Worm (Caenorhabditis elegans) whole organism, L4/young adult: Measurements from ENCODE around the gene ZK1248.4.

Experiments used
- W03F9.2 ChIP-seq: fragments of 150-350 bp; optimal IDR thresholded peaks from 2 replicates; lab custom pipeline; 2014; ENCODE audit warnings: missing biosample characterization, missing genetic modification characterization
- dao-5 ChIP-seq: sonication (generic microtip); optimal IDR thresholded peaks from 2 replicates; lab custom pipeline; 2016; ENCODE audit warnings: missing genotype, missing genetic modification characterization, moderate library complexity, missing compliant biosample characterization
- him-1 ChIP-seq: sonication (generic microtip); optimal IDR thresholded peaks from 2 replicates; lab custom pipeline; 2016; ENCODE audit warnings: missing genotype, missing genetic modification reagents, missing genetic modification characterization, missing compliant biosample characterization

Gene ZK1248.4

DNA sequence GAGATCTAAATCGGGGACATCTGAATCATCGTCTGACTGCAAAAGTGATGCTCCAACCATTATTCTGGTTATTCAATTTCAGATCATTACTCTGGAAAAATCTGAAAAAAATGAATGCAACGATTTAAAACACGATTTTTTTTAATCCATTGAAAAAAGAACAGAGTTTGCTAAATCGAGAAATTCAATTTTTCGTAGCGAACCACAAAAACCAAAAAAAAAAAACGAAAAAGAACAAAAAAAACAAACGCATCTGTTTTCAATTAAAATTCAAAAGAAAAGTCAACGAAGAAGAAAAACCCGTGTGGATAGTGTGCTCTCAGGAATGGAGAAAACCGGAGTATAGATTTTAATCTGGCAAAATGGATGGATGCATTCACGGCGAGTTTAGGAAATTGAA, 39.9 kb downstream of the ZK1248.4 start, which contains the start of gene F55C12.4:
Gene F55C12.4 (minus strand): TSS at position 101 of the 400 bp plus-strand sequence.
- no peak for TF ChIP-seq W03F9.2
- TF ChIP-seq him-1 (tag; lab: Kevin White, UChicago) = no peak
- no peak for TF ChIP-seq dao-5 (tag; lab: Kevin White, UChicago)

DNA sequence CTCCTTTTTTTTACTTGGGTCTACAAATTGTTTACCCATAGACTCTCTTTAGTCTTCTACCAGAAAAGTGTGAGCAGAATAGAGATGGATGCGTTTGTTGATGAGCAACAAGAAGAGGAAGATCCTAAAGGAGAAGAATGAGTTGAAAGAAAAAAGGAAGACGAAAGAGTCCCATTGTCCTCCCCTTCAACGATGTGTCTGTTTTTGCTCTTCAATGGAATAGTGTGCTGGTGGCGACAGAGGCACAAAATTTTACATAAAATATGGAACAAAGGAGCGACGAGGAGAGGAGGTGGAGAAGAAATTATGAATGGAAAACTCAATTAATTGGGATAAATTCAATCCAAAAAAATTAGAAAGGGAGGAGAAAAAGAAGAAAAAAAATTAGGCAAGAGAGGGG, 42.2 kb downstream of the ZK1248.4 start:
- TF ChIP-seq W03F9.2 (no peak), dao-5 (tag; lab: Kevin White, UChicago) (no peak), him-1 (tag; lab: Kevin White, UChicago) (no peak)

DNA sequence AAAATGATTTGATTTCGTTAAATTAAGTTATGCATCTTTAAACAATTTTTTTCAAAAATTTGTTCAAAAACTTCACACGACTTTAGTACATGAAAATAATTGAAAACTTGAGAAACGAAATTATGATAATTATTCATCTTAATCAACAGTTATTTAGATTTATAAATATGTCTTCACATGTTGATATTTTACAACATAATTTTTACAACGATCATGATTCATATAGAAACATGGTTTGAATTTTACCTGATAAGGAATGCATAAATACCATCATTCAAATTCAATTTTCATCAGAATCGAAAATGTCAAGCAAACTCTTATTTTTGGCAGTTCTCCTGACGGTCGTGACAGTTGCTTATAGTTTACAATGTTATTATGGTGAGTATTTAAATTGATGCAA, 45.5 kb downstream of the ZK1248.4 start, which contains the start of gene tag-234:
Gene tag-234 (plus strand): TSS at position 301 of the 400 bp plus-strand sequence.
- no peak for TF ChIP-seq W03F9.2
- TF ChIP-seq dao-5 (tag; lab: Kevin White, UChicago) = no peak
- no peak for TF ChIP-seq him-1 (tag; lab: Kevin White, UChicago)

DNA sequence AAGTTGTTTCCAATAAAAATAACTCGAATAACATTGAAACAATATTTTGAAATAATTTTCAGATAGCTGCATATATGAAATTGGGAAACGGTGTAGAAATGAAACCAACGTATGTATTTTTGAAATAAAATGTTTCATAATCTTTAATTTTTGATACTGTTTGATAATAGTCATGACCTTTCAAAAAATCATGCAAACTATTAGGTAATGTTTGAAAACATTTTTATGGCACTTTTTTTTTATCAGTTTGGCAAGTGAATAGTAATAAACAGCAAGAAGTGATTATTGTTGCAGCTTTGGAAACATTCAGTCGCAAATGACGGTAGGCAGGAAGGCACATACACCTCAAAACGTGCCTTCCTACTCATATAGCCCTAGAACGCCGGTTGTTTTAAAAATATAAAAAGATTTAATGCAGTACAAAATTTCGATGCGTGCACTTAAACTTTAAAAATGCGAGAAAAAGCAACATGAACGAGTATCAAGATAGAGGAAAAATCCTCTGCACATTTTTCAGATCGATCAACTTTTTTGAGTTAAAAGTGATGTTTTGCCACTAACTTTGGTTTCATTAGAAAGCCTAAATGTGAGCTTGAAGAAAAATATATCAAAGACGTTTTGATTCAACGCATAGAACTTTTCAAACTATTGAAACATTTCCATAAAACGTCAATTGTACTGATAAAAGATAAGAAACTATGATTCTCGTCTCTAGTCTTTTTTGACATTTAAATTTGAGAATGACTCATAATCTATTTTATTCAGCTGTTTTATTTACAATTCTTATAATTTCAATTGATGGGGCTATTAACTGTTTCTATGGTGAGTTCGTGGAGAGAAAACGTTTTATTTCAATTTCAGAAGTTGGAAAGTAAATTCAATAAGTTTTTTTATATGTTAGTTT, 47.3 kb downstream of the ZK1248.4 start, which contains the start of gene F55C12.19:
Gene F55C12.19 (plus strand): TSS at position 735 of the 904 bp plus-strand sequence.
- TF ChIP-seq him-1 (tag; lab: Kevin White, UChicago) (no peak), W03F9.2 (no peak), dao-5 (tag; lab: Kevin White, UChicago) (no peak)

DNA sequence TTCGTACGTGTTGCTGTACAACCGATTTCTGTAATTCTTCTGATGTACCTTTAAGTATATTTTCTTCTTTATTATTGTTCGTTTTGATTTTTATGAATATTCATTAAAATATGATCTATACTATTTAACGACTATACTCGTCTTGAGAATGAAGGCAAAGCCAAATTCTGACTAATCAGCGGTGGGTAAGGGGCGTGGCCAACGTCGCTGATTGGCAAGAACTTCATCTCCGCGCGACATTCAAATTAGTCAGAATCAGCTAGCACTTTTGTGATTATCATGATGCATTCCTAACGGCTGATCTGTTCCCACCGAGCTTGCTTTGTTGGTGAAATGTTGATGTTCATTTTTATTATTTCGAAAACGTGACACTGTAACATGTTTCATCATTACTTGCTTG, 48.5 kb downstream of the ZK1248.4 start:
- TF ChIP-seq him-1 (tag; lab: Kevin White, UChicago) = no peak
- no peak for TF ChIP-seq W03F9.2
- no peak for TF ChIP-seq dao-5 (tag; lab: Kevin White, UChicago)
